Worm (Caenorhabditis elegans) whole organism, L4 larva: ENCODE data around the gene bgnt-1.1.
A peak's percentile ranks its signal among the peaks of the same experiment; 100 is the strongest.

Experiments
- Y105C5A.15 ChIP-seq: fragments of 200-800 bp; sonication (Bioruptor generic); IDR thresholded peaks from 2 replicates; pipeline ENCODE4 v1.3.6; 2022; ENCODE audit warnings: missing genetic modification characterization, missing compliant biosample characterization
- ZK546.5 ChIP-seq, 2 experiments: sonication (generic microtip); optimal IDR thresholded peaks; 2 replicates each; lab custom pipeline; 2017; ENCODE audit warnings: missing biosample characterization in 2 of 2, missing genetic modification characterization in 2 of 2
- dpl-1 ChIP-seq: fragments of 150-350 bp; optimal IDR thresholded peaks from 2 replicates; lab custom pipeline; 2014; ENCODE audit warnings: missing biosample characterization, missing genetic modification reagents, missing genetic modification characterization
- egl-27 ChIP-seq: sonication (generic microtip); optimal IDR thresholded peaks from 3 replicates; lab custom pipeline; 2017; ENCODE audit warnings: missing biosample characterization, missing genetic modification reagents, missing genetic modification characterization
- lin-15B ChIP-seq: fragments of 150-350 bp; sonication (generic microtip); optimal IDR thresholded peaks from 3 replicates; lab custom pipeline; 2014; ENCODE audit warnings: missing biosample characterization, missing genetic modification characterization
- lsy-2 ChIP-seq, 2 experiments: fragments of 150-350 bp in 1 of 2; sonication (generic microtip) in 1 of 2; optimal IDR thresholded peaks; 2 replicates each; lab custom pipeline; 2014 to 2017; ENCODE audit warnings: missing biosample characterization in 2 of 2, missing genetic modification characterization in 2 of 2
- nhr-11 ChIP-seq: fragments of 150-350 bp; optimal IDR thresholded peaks from 2 replicates; lab custom pipeline; 2014; ENCODE audit warnings: missing biosample characterization, missing genetic modification characterization
- nhr-28 ChIP-seq: fragments of 150-350 bp; optimal IDR thresholded peaks from 2 replicates; lab custom pipeline; 2014; ENCODE audit warnings: missing biosample characterization, missing genetic modification characterization
- php-3 ChIP-seq: fragments of 200-800 bp; sonication (Bioruptor generic); IDR thresholded peaks from 2 replicates; pipeline ENCODE4 v1.3.6; 2022; ENCODE audit warnings: missing genetic modification reagents, missing genetic modification characterization, missing compliant biosample characterization
- snpc-4 ChIP-seq: fragments of 150-350 bp; optimal IDR thresholded peaks from 2 replicates; lab custom pipeline; 2014; ENCODE audit warnings: missing biosample characterization, missing genetic modification characterization
- unc-62 ChIP-seq, 3 experiments: fragments of 150-350 bp in 1 of 3; sonication (generic microtip); optimal IDR thresholded peaks in 2 of 3; peaks in 1 of 3; 1 replicate in 1 of 3; 2 replicates in 2 of 3; lab custom pipeline; 2014 to 2017; ENCODE audit warnings: missing biosample characterization in 3 of 3, missing genetic modification characterization in 3 of 3, missing genetic modification reagents in 3 of 3, missing genotype in 1 of 3
- zag-1 ChIP-seq: fragments of 150-350 bp; optimal IDR thresholded peaks from 2 replicates; lab custom pipeline; 2014; ENCODE audit warnings: missing biosample characterization, missing genetic modification characterization
- zip-2 ChIP-seq: fragments of 150-350 bp; optimal IDR thresholded peaks from 2 replicates; lab custom pipeline; 2014; ENCODE audit warnings: missing biosample characterization, missing genetic modification characterization

- TF ChIP-seq egl-27 (tag; lab: Kevin White, UChicago) (no peak), unc-62 (GFP tag; optimal IDR thresholded peaks at IDR 0.05 in 1 of 2; lab: Kevin White, UChicago) (peak in 1 of 2 experiments; percentile 16), unc-62 (tag; optimal IDR thresholded peaks at IDR 0.05; lab: Kevin White, UChicago) (no peak), lin-15B (tag; lab: Kevin White, UChicago) (no peak), lsy-2 (tag; optimal IDR thresholded peaks at IDR 0.05; lab: Kevin White, UChicago) (no peak), snpc-4 (tag; lab: Kevin White, UChicago) (no peak), Y105C5A.15 (GFP tag; lab: Robert Waterston, UW) (no peak), nhr-28 (peak; percentile 20), ZK546.5 (tag; optimal IDR thresholded peaks at IDR 0.05; lab: Kevin White, UChicago) (no peak), zag-1 (tag; lab: Kevin White, UChicago) (no peak), php-3 (no peak), dpl-1 (no peak), nhr-11 (tag; lab: Kevin White, UChicago) (no peak), zip-2 (tag; lab: Kevin White, UChicago) (no peak)
Observed at ce11 chrIV:10463987-10464638, 8.5 kb upstream of the bgnt-1.1 start, which contains the start of gene ugt-43.
